Fruit fly (Drosophila melanogaster) whole organism, embryonic: Measurements from ENCODE around the gene Gnpat.
A peak's percentile ranks its signal among the peaks of the same experiment; 100 is the strongest.

Experiments
- CG10274 ChIP-seq: fragments of 200-800 bp; sonication (Bioruptor generic); optimal IDR thresholded peaks from 3 replicates; lab custom pipeline; 2017; ENCODE audit warnings: missing biosample characterization, mild to moderate bottlenecking, missing genetic modification characterization
- CG10543 ChIP-seq: fragments of 200-800 bp; sonication (Bioruptor generic); optimal IDR thresholded peaks from 3 replicates; lab custom pipeline; 2017; ENCODE audit warnings: missing biosample characterization, mild to moderate bottlenecking, missing genetic modification characterization, moderate library complexity
- CG10565 ChIP-seq: fragments of 200-800 bp; sonication (Bioruptor generic); optimal IDR thresholded peaks from 3 replicates; lab custom pipeline; 2016; ENCODE audit warnings: missing biosample characterization, mild to moderate bottlenecking, missing genetic modification characterization
- CG11696 ChIP-seq: fragments of 200-800 bp; sonication (Bioruptor generic); IDR thresholded peaks from 2 replicates; pipeline ENCODE4 v1.3.6; 2022; ENCODE audit warnings: missing biosample characterization, missing genetic modification characterization
- CG12071 ChIP-seq: fragments of 200-800 bp; sonication (Bioruptor generic); optimal IDR thresholded peaks from 3 replicates; lab custom pipeline; 2018; ENCODE audit warnings: missing biosample characterization, mild to moderate bottlenecking, missing genetic modification characterization
- CG1233 ChIP-seq: fragments of 200-800 bp; sonication (Bioruptor generic); optimal IDR thresholded peaks from 4 replicates; lab custom pipeline; 2018; ENCODE audit warnings: missing biosample characterization, mild to moderate bottlenecking, missing genetic modification characterization
- CG13287 ChIP-seq: fragments of 200-800 bp; sonication (Bioruptor generic); IDR thresholded peaks from 2 replicates; pipeline ENCODE4 v1.3.6; 2022; ENCODE audit warnings: missing biosample characterization, missing genetic modification characterization; ENCODE audit not compliant: partially characterized antibody
- CG15269 ChIP-seq: fragments of 200-800 bp; sonication (Bioruptor generic); optimal IDR thresholded peaks from 2 replicates; lab custom pipeline; 2018; ENCODE audit warnings: missing biosample characterization, mild to moderate bottlenecking, missing genetic modification characterization, moderate library complexity
- CG2129 ChIP-seq: fragments of 200-800 bp; sonication (Bioruptor generic); IDR thresholded peaks from 2 replicates; pipeline ENCODE4 v1.3.6; 2022; ENCODE audit warnings: missing biosample characterization, missing genetic modification characterization; ENCODE audit not compliant: partially characterized antibody
- CG30020 ChIP-seq: fragments of 200-800 bp; optimal IDR thresholded peaks from 2 replicates; lab custom pipeline; 2019; ENCODE audit warnings: missing biosample characterization, mild to moderate bottlenecking, missing genetic modification characterization, moderate library complexity
- CG3726 ChIP-seq: fragments of 200-800 bp; sonication (Bioruptor generic); IDR thresholded peaks from 3 replicates; pipeline ENCODE4, ENCODE4 v1.3.6; 2022; ENCODE audit warnings: missing biosample characterization, missing genetic modification characterization
- CG42726 ChIP-seq: fragments of 200-800 bp; sonication (Bioruptor generic); IDR thresholded peaks from 2 replicates; pipeline ENCODE4 v1.3.6; 2022; ENCODE audit warnings: missing biosample characterization, missing genetic modification characterization; ENCODE audit not compliant: partially characterized antibody
- CG4282 ChIP-seq: fragments of 200-800 bp; sonication (Bioruptor generic); optimal IDR thresholded peaks from 2 replicates; lab custom pipeline; 2016; ENCODE audit warnings: missing biosample characterization, missing genetic modification characterization
- CG6272 ChIP-seq: fragments of 200-800 bp; sonication (Bioruptor generic); IDR thresholded peaks from 2 replicates; pipeline ENCODE4 v1.3.6; 2022; ENCODE audit warnings: missing biosample characterization, missing genetic modification characterization
- CG6813 ChIP-seq: fragments of 200-800 bp; sonication (Bioruptor generic); optimal IDR thresholded peaks from 2 replicates; lab custom pipeline; 2017; ENCODE audit warnings: missing biosample characterization, missing genetic modification characterization, mild to moderate bottlenecking, moderate library complexity, missing genetic modification reagents
- CG6854 ChIP-seq: fragments of 200-800 bp; sonication (Bioruptor generic); optimal IDR thresholded peaks from 3 replicates; lab custom pipeline; 2017; ENCODE audit warnings: missing biosample characterization, mild to moderate bottlenecking, missing genetic modification characterization
- CG8290 ChIP-seq, 3 experiments: fragments of 200-800 bp; sonication (Bioruptor generic); optimal IDR thresholded peaks; 2 replicates each; lab custom pipeline; 2016 to 2019; ENCODE audit warnings: missing biosample characterization in 3 of 3, missing genetic modification characterization in 3 of 3, mild to moderate bottlenecking in 2 of 3, moderate library complexity in 1 of 3
- CG8478 ChIP-seq: fragments of >200 bp; optimal IDR thresholded peaks from 2 replicates; lab custom pipeline; 2018
- CG9437 ChIP-seq: fragments of 200-800 bp; sonication (Bioruptor generic); optimal IDR thresholded peaks from 2 replicates; lab custom pipeline; 2018; ENCODE audit warnings: missing biosample characterization, mild to moderate bottlenecking, missing genetic modification characterization
- CG9797 ChIP-seq: fragments of 200-800 bp; sonication (Bioruptor generic); optimal IDR thresholded peaks from 3 replicates; lab custom pipeline; 2018; ENCODE audit warnings: missing biosample characterization, mild to moderate bottlenecking, missing genetic modification characterization
- CG9817 ChIP-seq: fragments of 200-800 bp; sonication (Bioruptor generic); optimal IDR thresholded peaks from 2 replicates; lab custom pipeline; 2018; ENCODE audit warnings: missing biosample characterization, mild to moderate bottlenecking, missing genetic modification characterization, moderate library complexity
- Dll ChIP-seq: fragments of 200-800 bp; sonication (Bioruptor generic); IDR thresholded peaks from 4 replicates; pipeline ENCODE4 v1.3.6; 2022; ENCODE audit warnings: missing biosample characterization, missing genetic modification characterization; ENCODE audit not compliant: partially characterized antibody
- E2f2 ChIP-seq: fragments of 200-800 bp; sonication (Bioruptor generic); IDR thresholded peaks from 2 replicates; pipeline ENCODE4 v1.3.6; 2022; ENCODE audit warnings: missing biosample characterization, missing genetic modification characterization
- Fer2 ChIP-seq: fragments of 200-800 bp; sonication (Bioruptor generic); optimal IDR thresholded peaks from 2 replicates; lab custom pipeline; 2018; ENCODE audit warnings: missing biosample characterization, mild to moderate bottlenecking, missing genetic modification characterization, moderate library complexity
- Fer3 ChIP-seq: fragments of 200-800 bp; sonication (Bioruptor generic); optimal IDR thresholded peaks from 2 replicates; lab custom pipeline; 2018; ENCODE audit warnings: missing biosample characterization, mild to moderate bottlenecking, missing genetic modification characterization, moderate library complexity
- HLH54F ChIP-seq: fragments of 200-800 bp; sonication (Bioruptor generic); optimal IDR thresholded peaks from 3 replicates; lab custom pipeline; 2016; ENCODE audit warnings: missing biosample characterization, missing genetic modification characterization
- Hr3 ChIP-seq: fragments of 200-800 bp; sonication (Bioruptor generic); optimal IDR thresholded peaks from 3 replicates; lab custom pipeline; 2016; ENCODE audit warnings: missing biosample characterization, missing genetic modification characterization
- MTF-1 ChIP-seq: fragments of 200-800 bp; sonication (Bioruptor generic); optimal IDR thresholded peaks from 2 replicates; lab custom pipeline; 2018; ENCODE audit warnings: missing biosample characterization, mild to moderate bottlenecking, missing genetic modification characterization, borderline replicate concordance
- Max ChIP-seq: fragments of 200-800 bp; sonication (Bioruptor generic); optimal IDR thresholded peaks from 2 replicates; lab custom pipeline; 2016; ENCODE audit warnings: missing biosample characterization, mild to moderate bottlenecking, missing genetic modification characterization
- NFAT ChIP-seq: fragments of 200-800 bp; sonication (Bioruptor generic); IDR thresholded peaks from 2 replicates; pipeline ENCODE4 v1.3.6; 2022; ENCODE audit warnings: missing biosample characterization, missing genetic modification characterization
- Rx ChIP-seq: fragments of 200-800 bp; sonication (Bioruptor generic); IDR thresholded peaks from 2 replicates; pipeline ENCODE4 v1.3.6; 2022; ENCODE audit warnings: missing biosample characterization, missing genetic modification characterization
- Six4 ChIP-seq: fragments of 200-800 bp; sonication (Bioruptor generic); optimal IDR thresholded peaks from 2 replicates; lab custom pipeline; 2016; ENCODE audit warnings: missing biosample characterization, missing genetic modification characterization
- ash1 ChIP-seq: fragments of 200-800 bp; sonication (Bioruptor generic); optimal IDR thresholded peaks from 2 replicates; lab custom pipeline; 2018; ENCODE audit warnings: missing biosample characterization, mild to moderate bottlenecking, missing genetic modification characterization
- bcd ChIP-seq: fragments of 200-800 bp; sonication (Bioruptor generic); optimal IDR thresholded peaks from 2 replicates; lab custom pipeline; 2017; ENCODE audit warnings: missing biosample characterization, mild to moderate bottlenecking, missing genetic modification characterization
- cato ChIP-seq: fragments of 200-800 bp; sonication (Bioruptor generic); optimal IDR thresholded peaks from 2 replicates; lab custom pipeline; 2016; ENCODE audit warnings: missing biosample characterization, missing genetic modification characterization, borderline replicate concordance
- crp ChIP-seq, 2 experiments: fragments of 200-800 bp; sonication (Bioruptor generic); optimal IDR thresholded peaks; 2 replicates in 1 of 2; 3 replicates in 1 of 2; lab custom pipeline; 2017; ENCODE audit warnings: missing biosample characterization in 2 of 2, missing genetic modification characterization in 2 of 2, mild to moderate bottlenecking in 1 of 2, moderate library complexity in 1 of 2
- fd96Cb ChIP-seq: fragments of 200-800 bp; sonication (Bioruptor generic); optimal IDR thresholded peaks from 2 replicates; lab custom pipeline; 2018; ENCODE audit warnings: missing biosample characterization, mild to moderate bottlenecking, missing genetic modification characterization, moderate library complexity
- nerfin-2 ChIP-seq: fragments of 200-800 bp; sonication (Bioruptor generic); IDR thresholded peaks from 2 replicates; pipeline ENCODE4 v1.3.6; 2022; ENCODE audit warnings: missing biosample characterization, missing genetic modification characterization; ENCODE audit not compliant: partially characterized antibody
- repo ChIP-seq: fragments of 200-800 bp; sonication (Bioruptor generic); optimal IDR thresholded peaks from 2 replicates; lab custom pipeline; 2016; ENCODE audit warnings: missing biosample characterization, missing genetic modification characterization
- rib ChIP-seq: fragments of 200-800 bp; sonication (Bioruptor generic); IDR thresholded peaks from 2 replicates; pipeline ENCODE4 v1.3.6; 2022; ENCODE audit warnings: missing biosample characterization, missing genetic modification characterization
- schlank ChIP-seq: fragments of 200-800 bp; sonication (Bioruptor generic); optimal IDR thresholded peaks from 2 replicates; lab custom pipeline; 2018; ENCODE audit warnings: missing biosample characterization, mild to moderate bottlenecking, missing genetic modification characterization
- sd ChIP-seq: fragments of 200-800 bp; sonication (Bioruptor generic); optimal IDR thresholded peaks from 3 replicates; lab custom pipeline; 2018; ENCODE audit warnings: missing biosample characterization, mild to moderate bottlenecking, missing genetic modification characterization, moderate library complexity
- so ChIP-seq: fragments of 200-800 bp; sonication (Bioruptor generic); IDR thresholded peaks from 3 replicates; pipeline ENCODE4 v1.3.6; 2022; ENCODE audit warnings: missing biosample characterization, missing genetic modification characterization
- stc ChIP-seq: fragments of 200-800 bp; sonication (Bioruptor generic); IDR thresholded peaks from 2 replicates; pipeline ENCODE4 v1.3.6; 2022; ENCODE audit warnings: missing biosample characterization, missing genetic modification characterization
- tgo ChIP-seq: fragments of 200-800 bp; sonication (Bioruptor generic); IDR thresholded peaks from 3 replicates; pipeline ENCODE4 v1.3.6; 2022; ENCODE audit warnings: missing biosample characterization, missing genetic modification characterization
- tup ChIP-seq: fragments of 200-800 bp; sonication (Bioruptor generic); optimal IDR thresholded peaks from 2 replicates; lab custom pipeline; 2016; ENCODE audit warnings: missing biosample characterization, mild to moderate bottlenecking, missing genetic modification characterization, moderate library complexity
- unc-4 ChIP-seq: fragments of 200-800 bp; sonication (Bioruptor generic); IDR thresholded peaks from 2 replicates; pipeline ENCODE4 v1.3.6; 2022; ENCODE audit warnings: missing biosample characterization, missing genetic modification characterization; ENCODE audit not compliant: partially characterized antibody

The Gnpat gene

dm6 chr3R:25515450-25516288 is 24.9 kb upstream of the Gnpat start, which contains the start of gene msi (continued):
- TF ChIP-seq Six4, result peak; percentile 97
- no peak for TF ChIP-seq CG8478
- no peak for TF ChIP-seq CG4282 (GFP tag; lab: Kevin White, UChicago)
- TF ChIP-seq CG15269 (tag; lab: Kevin White, UChicago), result peak; percentile 99
- TF ChIP-seq CG8290 (GFP tag; optimal IDR thresholded peaks at IDR 0.05; lab: Kevin White, UChicago), result peak; percentile 86
- TF ChIP-seq CG8290 (tag; optimal IDR thresholded peaks at IDR 0.05; lab: Kevin White, UChicago), result peak; percentile 16 to 94
- TF ChIP-seq Fer3, result peak; percentile 99
- peak in 1 of 2 experiments; percentile 69 for TF ChIP-seq crp (GFP tag; optimal IDR thresholded peaks at IDR 0.05; lab: Kevin White, UChicago)
- TF ChIP-seq tgo (GFP tag; lab: Robert Waterston, UW), result peak; percentile 100
- TF ChIP-seq fd96Cb (tag; lab: Kevin White, UChicago), result peak; percentile 100
- TF ChIP-seq CG10274 (GFP tag; lab: Kevin White, UChicago), result peak; percentile 86
- peak; percentile 93 for TF ChIP-seq cato (GFP tag; lab: Kevin White, UChicago)
- peak; percentile 92 for TF ChIP-seq CG12071 (GFP tag; lab: Kevin White, UChicago)
- peak; percentile 97 for TF ChIP-seq Fer2 (tag; lab: Kevin White, UChicago)
- TF ChIP-seq CG9437 (GFP tag; lab: Kevin White, UChicago), result peak; percentile 97
- TF ChIP-seq CG11696 (GFP tag; lab: Robert Waterston, UW), result peak; percentile 93
- TF ChIP-seq CG13287 (GFP tag; lab: Robert Waterston, UW), result peak; percentile 65
- TF ChIP-seq schlank (tag; lab: Kevin White, UChicago), result peak; percentile 69
- peak; percentile 69 for TF ChIP-seq CG10565
- peak; percentile 29 for TF ChIP-seq unc-4
- peak; percentile 97 for TF ChIP-seq CG9817 (tag; lab: Kevin White, UChicago)
- peak; percentile 97 for TF ChIP-seq CG10543 (GFP tag; lab: Kevin White, UChicago)
- TF ChIP-seq CG6854 (GFP tag; lab: Kevin White, UChicago), result peak; percentile 98
- TF ChIP-seq CG9797 (GFP tag; lab: Kevin White, UChicago), result peak; percentile 57
- peak; percentile 99 for TF ChIP-seq CG1233 (GFP tag; lab: Kevin White, UChicago)
- peak; percentile 83 for TF ChIP-seq CG42726 (GFP tag; lab: Robert Waterston, UW)
- TF ChIP-seq Dll (GFP tag; lab: Robert Waterston, UW), result no peak; the same call in 3 of the 4 replicates
- TF ChIP-seq Rx, result peak; percentile 95
- TF ChIP-seq repo (GFP tag; lab: Kevin White, UChicago), result peak; percentile 5
- TF ChIP-seq Hr3 (GFP tag; lab: Kevin White, UChicago), result peak; percentile 99
- TF ChIP-seq MTF-1 (GFP tag; lab: Kevin White, UChicago), result peak; percentile 91
- peak; percentile 99 for TF ChIP-seq bcd (GFP tag; lab: Kevin White, UChicago)
- peak; percentile 22 for TF ChIP-seq ash1 (GFP tag; lab: Kevin White, UChicago)
- peak; percentile 99 for TF ChIP-seq stc (GFP tag; lab: Robert Waterston, UW)
- peak; percentile 97 for TF ChIP-seq rib (GFP tag; lab: Robert Waterston, UW)
- TF ChIP-seq CG2129, result no peak
- peak; percentile 91 for TF ChIP-seq E2f2 (GFP tag; lab: Robert Waterston, UW)
- peak; percentile 99 for TF ChIP-seq CG6272 (GFP tag; lab: Robert Waterston, UW)
- peak; percentile 91 for TF ChIP-seq CG30020 (tag; lab: Kevin White, UChicago)
- peak; percentile 69 for TF ChIP-seq HLH54F (GFP tag; lab: Kevin White, UChicago)
- peak; percentile 96; the same call in 1 of the 2 replicates for TF ChIP-seq NFAT (GFP tag; lab: Robert Waterston, UW)
- TF ChIP-seq tup (GFP tag; lab: Kevin White, UChicago), result peak; percentile 92
- TF ChIP-seq so, result peak; percentile 99
- no peak for TF ChIP-seq nerfin-2 (GFP tag; lab: Robert Waterston, UW)
- TF ChIP-seq Max (GFP tag; lab: Kevin White, UChicago), result peak; percentile 97
- peak; percentile 98 for TF ChIP-seq CG3726 (GFP tag; lab: Robert Waterston, UW)
- peak; percentile 98 for TF ChIP-seq sd (tag; lab: Kevin White, UChicago)
- TF ChIP-seq CG6813 (GFP tag; lab: Kevin White, UChicago), result peak; percentile 98
